Worm (Caenorhabditis elegans) whole organism, L3 larva: ENCODE results near the gene nlg-1.

ENCODE experiments used
- aly-2 ChIP-seq: fragments of 150-350 bp; optimal IDR thresholded peaks from 2 replicates; lab custom pipeline; 2014; ENCODE audit warnings: missing biosample characterization, missing genetic modification characterization
- ama-1 ChIP-seq: fragments of 150-350 bp; optimal IDR thresholded peaks from 2 replicates; lab custom pipeline; 2018
- egl-27 ChIP-seq: sonication (generic microtip); optimal IDR thresholded peaks from 4 replicates; lab custom pipeline; 2017; ENCODE audit warnings: missing biosample characterization, missing genetic modification reagents, missing genetic modification characterization
- elt-3 ChIP-seq, 3 experiments: fragments of 150-350 bp in 1 of 3; sonication (generic microtip) in 2 of 3; optimal IDR thresholded peaks; 2 replicates in 2 of 3; 4 replicates in 1 of 3; lab custom pipeline; 2014 to 2017; ENCODE audit warnings: missing biosample characterization in 3 of 3, missing genetic modification characterization in 3 of 3
- fkh-10 ChIP-seq: sonication (generic microtip); optimal IDR thresholded peaks from 2 replicates; lab custom pipeline; 2017; ENCODE audit warnings: missing biosample characterization, missing genetic modification reagents, missing genetic modification characterization
- jun-1 ChIP-seq: fragments of 150-350 bp; optimal IDR thresholded peaks from 2 replicates; lab custom pipeline; 2014; ENCODE audit warnings: missing biosample characterization, missing genetic modification reagents, missing genetic modification characterization
- mdl-1 ChIP-seq: fragments of 150-350 bp; optimal IDR thresholded peaks from 2 replicates; lab custom pipeline; 2014; ENCODE audit warnings: missing biosample characterization, missing genetic modification characterization
- nhr-11 ChIP-seq: fragments of 150-350 bp; optimal IDR thresholded peaks from 2 replicates; lab custom pipeline; 2014; ENCODE audit warnings: missing biosample characterization, missing genetic modification characterization
- nhr-25 ChIP-seq: sonication (generic microtip); optimal IDR thresholded peaks from 2 replicates; lab custom pipeline; 2017; ENCODE audit warnings: missing biosample characterization, missing genetic modification characterization
- pha-4 ChIP-seq: fragments of 150-350 bp; optimal IDR thresholded peaks from 2 replicates; lab custom pipeline; 2014; ENCODE audit warnings: missing biosample characterization, missing genetic modification reagents, missing genetic modification characterization

- TF ChIP-seq pha-4 (tag; lab: Kevin White, UChicago) (peak; percentile 81), nhr-11 (peak; percentile 33), jun-1 (tag; lab: Kevin White, UChicago) (peak; percentile 86), egl-27 (tag; lab: Kevin White, UChicago) (peak; percentile 30), aly-2 (tag; lab: Kevin White, UChicago) (no peak), elt-3 (tag; optimal IDR thresholded peaks at IDR 0.05; lab: Kevin White, UChicago) (peak in 1 of 3 experiments; percentile 31), fkh-10 (peak; percentile 51), ama-1 (lab: Kevin White, UChicago) (peak; percentile 49), nhr-25 (peak; percentile 46), mdl-1 (no peak)
These were observed 34.5 kb upstream of the nlg-1 start for ce11 chrX:13665447-13665846.
